Fruit fly (Drosophila melanogaster): Measurements from ENCODE around the gene CG15739.

DNA sequence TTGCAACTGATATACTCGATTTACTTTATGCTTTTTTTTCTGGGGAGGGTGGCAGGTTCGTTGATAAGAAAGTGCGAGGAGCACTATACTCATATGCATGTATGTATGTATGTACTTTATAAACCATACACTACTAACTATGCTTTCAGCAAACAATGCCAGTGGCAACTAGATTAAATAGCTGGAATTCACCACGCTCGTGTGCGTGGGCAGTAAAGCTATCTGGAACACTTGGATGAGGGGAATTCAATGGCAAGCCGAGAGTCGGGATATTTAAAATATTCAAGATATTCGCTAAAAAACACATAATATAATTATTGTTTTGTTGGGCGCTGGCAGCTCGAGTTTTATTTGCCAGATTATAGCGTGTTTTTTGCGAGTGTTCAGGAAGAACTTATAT lies 16.3 kb upstream of the CG15739 start:
- TF ChIP-seq Kr (GFP tag; optimal IDR thresholded peaks at IDR 0.05) (no peak), Sry-δ (GFP tag; optimal IDR thresholded peaks at IDR 0.05) (no peak), ash1 (GFP tag; optimal IDR thresholded peaks at IDR 0.05) (no peak)

Data from whole organism, embryonic.